In the genomic region with DNA sequence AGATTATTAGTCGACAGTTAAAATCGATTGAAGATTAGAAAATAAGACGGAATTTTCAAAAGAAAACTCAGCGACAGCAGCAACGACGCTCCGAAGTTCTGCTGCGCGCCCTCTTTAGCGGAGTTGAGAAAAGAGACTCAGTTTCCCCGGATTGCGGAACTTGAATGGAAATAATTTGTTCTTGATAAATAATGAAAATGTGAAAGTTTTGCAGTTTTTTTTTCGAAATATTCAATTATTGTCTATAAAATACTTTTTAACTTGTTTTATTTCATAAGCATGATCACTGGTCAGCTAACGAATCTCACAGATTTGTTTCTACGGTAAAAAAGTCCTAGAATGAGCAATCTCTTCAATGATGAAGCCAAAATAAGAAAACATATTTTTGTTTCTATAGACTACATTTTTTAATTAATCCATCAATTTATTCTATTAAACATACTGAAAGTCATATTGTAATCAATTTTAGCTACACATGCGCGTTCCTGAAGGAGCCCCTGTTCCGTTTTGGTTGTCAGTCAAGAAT, we compare ENCODE assay signal across 5 worm cellular contexts.
TF ChIP-seq lines count a peak whose summit lies in the region.

A gene (minus strand): TSS at position 116 of the 526 bp plus-strand sequence.
A gene (plus strand): TSS at position 476 of the 526 bp plus-strand sequence.

TF ChIP-seq in whole organism, L1 larva, 84 proteins besides CTCF, POLR2A, EP300 and RAD21 (continues in another document):
- TF ChIP-seq dsc-1 (tag; optimal IDR thresholded peaks at IDR 0.05; lab: Kevin White, UChicago) (peak; percentile 47), lin-13 (GFP tag; optimal IDR thresholded peaks at IDR 0.05; lab: Kevin White, UChicago) (no peak), nhr-71 (tag; optimal IDR thresholded peaks at IDR 0.05; lab: Kevin White, UChicago) (peak; percentile 77), C04F5.9 (tag; optimal IDR thresholded peaks at IDR 0.05; lab: Kevin White, UChicago) (peak; percentile 23), egl-27 (tag; optimal IDR thresholded peaks at IDR 0.05; lab: Kevin White, UChicago) (no peak), elt-2 (tag; optimal IDR thresholded peaks at IDR 0.05; lab: Kevin White, UChicago) (no peak), nhr-76 (tag; optimal IDR thresholded peaks at IDR 0.05; lab: Kevin White, UChicago) (no peak), pqm-1 (tag; optimal IDR thresholded peaks at IDR 0.05; lab: Kevin White, UChicago) (no peak), lin-15B (tag; optimal IDR thresholded peaks at IDR 0.05; lab: Kevin White, UChicago) (peak; percentile 20), tlp-1 (tag; optimal IDR thresholded peaks at IDR 0.05; lab: Kevin White, UChicago) (no peak), aha-1 (tag; optimal IDR thresholded peaks at IDR 0.05; lab: Kevin White, UChicago) (no peak), unc-86 (tag; optimal IDR thresholded peaks at IDR 0.05; lab: Kevin White, UChicago) (peak; percentile 11), dpl-1 (GFP tag; optimal IDR thresholded peaks at IDR 0.05; lab: Kevin White, UChicago) (peak; percentile 43 to 68 (median 57)), unc-62 (GFP tag; optimal IDR thresholded peaks at IDR 0.05; lab: Kevin White, UChicago) (no peak), ceh-63 (GFP tag; optimal IDR thresholded peaks at IDR 0.05; lab: Kevin White, UChicago) (no peak), jun-1 (tag; optimal IDR thresholded peaks at IDR 0.05; lab: Kevin White, UChicago) (no peak), xbp-1 (tag; optimal IDR thresholded peaks at IDR 0.05; lab: Kevin White, UChicago) (peak; percentile 56)

TF ChIP-seq in whole organism, L3 larva, 47 proteins besides CTCF, POLR2A, EP300 and RAD21:
- peak; percentile 22 for TF ChIP-seq elt-2 (tag; optimal IDR thresholded peaks at IDR 0.05; lab: Kevin White, UChicago)
- TF ChIP-seq nhr-23 (tag; optimal IDR thresholded peaks at IDR 0.05; lab: Kevin White, UChicago) = no peak
- TF ChIP-seq ceh-9 (tag; optimal IDR thresholded peaks at IDR 0.05; lab: Kevin White, UChicago) = no peak
- TF ChIP-seq nfya-1 (tag; optimal IDR thresholded peaks at IDR 0.05; lab: Kevin White, UChicago; ENCODE audit: insufficient read depth) = peak; percentile 64
- TF ChIP-seq lin-15B (tag; optimal IDR thresholded peaks at IDR 0.05; lab: Kevin White, UChicago) = peak; percentile 48
- TF ChIP-seq hmg-11 (tag; optimal IDR thresholded peaks at IDR 0.05; lab: Kevin White, UChicago) = no peak
- TF ChIP-seq pha-4 (tag; optimal IDR thresholded peaks at IDR 0.05; lab: Kevin White, UChicago) = peak; percentile 61
- TF ChIP-seq ZK546.5 (tag; optimal IDR thresholded peaks at IDR 0.05; lab: Kevin White, UChicago) = no peak
- peak; percentile 2 for TF ChIP-seq nhr-25 (tag; optimal IDR thresholded peaks at IDR 0.05; lab: Kevin White, UChicago)

TF ChIP-seq in whole organism, early embryonic, 17 proteins besides CTCF, POLR2A, EP300 and RAD21:
- TF ChIP-seq ceh-36 (tag; optimal IDR thresholded peaks at IDR 0.05; lab: Kevin White, UChicago) = no peak
- peak; percentile 63 for TF ChIP-seq F13C5.2 (tag; optimal IDR thresholded peaks at IDR 0.05; lab: Kevin White, UChicago)

TF ChIP-seq in whole organism, midembryonic, 9 proteins besides CTCF, POLR2A, EP300 and RAD21:
- TF ChIP-seq tab-1 (GFP tag; IDR thresholded peaks at IDR 0.05; lab: Robert Waterston, UW) (no peak), cog-1 (tag; optimal IDR thresholded peaks at IDR 0.05; lab: Kevin White, UChicago) (peak; percentile 22), ztf-29 (GFP tag; IDR thresholded peaks at IDR 0.05; lab: Robert Waterston, UW) (no peak; the same call in 1 of the 2 replicates), flt-1 (GFP tag; IDR thresholded peaks at IDR 0.05; lab: Robert Waterston, UW) (peak; percentile 48; the same call in 1 of the 2 replicates), ztf-23 (GFP tag; IDR thresholded peaks at IDR 0.05; lab: Robert Waterston, UW) (0 out of 2 replicates have a peak, but pooled peaks have one; percentile 35)

TF ChIP-seq in whole organism, young adult, 124 proteins besides CTCF, POLR2A, EP300 and RAD21:
- TF ChIP-seq atf-7 (tag; optimal IDR thresholded peaks at IDR 0.05; lab: Kevin White, UChicago) = no peak
- TF ChIP-seq ceh-79 (tag; optimal IDR thresholded peaks at IDR 0.05; lab: Kevin White, UChicago) = no peak
- TF ChIP-seq him-1 (tag; optimal IDR thresholded peaks at IDR 0.05; lab: Kevin White, UChicago) = no peak
- no peak for TF ChIP-seq nhr-120 (GFP tag; IDR thresholded peaks at IDR 0.05; lab: Robert Waterston, UW)
- TF ChIP-seq rec-8 (tag; optimal IDR thresholded peaks at IDR 0.05; lab: Kevin White, UChicago) = no peak
- no peak for TF ChIP-seq madf-10 (tag; optimal IDR thresholded peaks at IDR 0.05; lab: Kevin White, UChicago)
- no peak for TF ChIP-seq F49E8.2 (tag; optimal IDR thresholded peaks at IDR 0.05; lab: Kevin White, UChicago; ENCODE audit: insufficient read depth)
- peak; percentile 97 for TF ChIP-seq attf-3 (GFP tag; conservative IDR thresholded peaks at IDR 0.05; lab: Robert Waterston, UW)
- no peak for TF ChIP-seq xnd-1 (tag; optimal IDR thresholded peaks at IDR 0.05; lab: Kevin White, UChicago)
- no peak for TF ChIP-seq egl-18 (GFP tag; IDR thresholded peaks at IDR 0.05; lab: Robert Waterston, UW)
- TF ChIP-seq pbrm-1 (GFP tag; IDR thresholded peaks at IDR 0.05; lab: Robert Waterston, UW) = no peak
- TF ChIP-seq lin-35 (GFP tag; optimal IDR thresholded peaks at IDR 0.05; lab: Kevin White, UChicago) = no peak
- TF ChIP-seq ceh-100 (GFP tag; IDR thresholded peaks at IDR 0.05; lab: Robert Waterston, UW) = peak; percentile 78
- TF ChIP-seq hmg-1.2 (GFP tag; IDR thresholded peaks at IDR 0.05; lab: Robert Waterston, UW) = no peak
- peak; percentile 1 for TF ChIP-seq attf-5 (GFP tag; optimal IDR thresholded peaks at IDR 0.05; lab: Kevin White, UChicago)
- no peak for TF ChIP-seq repo-1 (tag; optimal IDR thresholded peaks at IDR 0.05; lab: Kevin White, UChicago)
- no peak for TF ChIP-seq mes-4 (tag; optimal IDR thresholded peaks at IDR 0.05; lab: Kevin White, UChicago)
- TF ChIP-seq tbx-9 (tag; optimal IDR thresholded peaks at IDR 0.05; lab: Kevin White, UChicago; ENCODE audit: borderline replicate concordance) = no peak
- no peak for TF ChIP-seq let-526 (GFP tag; IDR thresholded peaks at IDR 0.05; lab: Robert Waterston, UW)
- TF ChIP-seq nhr-179 (tag; optimal IDR thresholded peaks at IDR 0.05; lab: Kevin White, UChicago) = no peak
- no peak for TF ChIP-seq ceh-27 (GFP tag; optimal IDR thresholded peaks at IDR 0.05; lab: Kevin White, UChicago)
- TF ChIP-seq lsy-27 (tag; optimal IDR thresholded peaks at IDR 0.05; lab: Kevin White, UChicago; ENCODE audit: borderline replicate concordance, insufficient read depth) = no peak
- peak; percentile 28 for TF ChIP-seq K12H6.12 (tag; optimal IDR thresholded peaks at IDR 0.05; lab: Kevin White, UChicago)
- no peak for TF ChIP-seq lsl-1 (GFP tag; optimal IDR thresholded peaks at IDR 0.05; lab: Kevin White, UChicago)
- TF ChIP-seq hrde-1 (tag; optimal IDR thresholded peaks at IDR 0.05; lab: Kevin White, UChicago; ENCODE audit: borderline replicate concordance) = no peak
- TF ChIP-seq F22D6.2 (tag; optimal IDR thresholded peaks at IDR 0.05; lab: Kevin White, UChicago) = no peak
TF ChIP-seq in whole organism, young adult: peak in this region for 4.
